Worm (Caenorhabditis elegans): Measurements from ENCODE around the gene F28A10.8.

The F28A10.8 gene

ce11 chrII:872993-873787, 34.9 kb upstream of the F28A10.8 start, which contains the start of gene alg-2 (continued):
- no peak for TF ChIP-seq ceh-8 (GFP tag; optimal IDR thresholded peaks at IDR 0.05)
- TF ChIP-seq hpl-2 (GFP tag; optimal IDR thresholded peaks at IDR 0.05) = no peak
- no peak for TF ChIP-seq unc-86 (tag; optimal IDR thresholded peaks at IDR 0.05)
- no peak for TF ChIP-seq sptf-1 (tag; optimal IDR thresholded peaks at IDR 0.05)
- TF ChIP-seq fkh-4 (tag; optimal IDR thresholded peaks at IDR 0.05; ENCODE audit: borderline replicate concordance) = no peak
- no peak for TF ChIP-seq ceh-63 (GFP tag; optimal IDR thresholded peaks at IDR 0.05)
- no peak for TF ChIP-seq alr-1 (tag; optimal IDR thresholded peaks at IDR 0.05; ENCODE audit: borderline replicate concordance)
- no peak for TF ChIP-seq ceh-90 (tag; optimal IDR thresholded peaks at IDR 0.05)
- TF ChIP-seq mep-1 (tag; optimal IDR thresholded peaks at IDR 0.05) = peak; percentile 75
- TF ChIP-seq ztf-11 (tag; optimal IDR thresholded peaks at IDR 0.05) = no peak
- TF ChIP-seq nhr-85 (tag) = peak; percentile 63
- peak; percentile 23; the same call in 1 of the 2 replicates for TF ChIP-seq nhr-19 (GFP tag; conservative IDR thresholded peaks at IDR 0.05)
- TF ChIP-seq fkh-10 (GFP tag; optimal IDR thresholded peaks at IDR 0.05) = no peak
- TF ChIP-seq lin-39 (tag; optimal IDR thresholded peaks at IDR 0.05) = no peak
- no peak for TF ChIP-seq isw-1 (GFP tag; IDR thresholded peaks at IDR 0.05)
- TF ChIP-seq grh-1 (GFP tag; IDR thresholded peaks at IDR 0.05) = 0 out of 2 replicates have a peak, but pooled peaks have one; percentile 13
- TF ChIP-seq ces-1 (GFP tag; optimal IDR thresholded peaks at IDR 0.05) = no peak
- TF ChIP-seq mab-9 (GFP tag; IDR thresholded peaks at IDR 0.05) = no peak
- peak; percentile 26 for TF ChIP-seq lin-13 (GFP tag; optimal IDR thresholded peaks at IDR 0.05)
- TF ChIP-seq F16B12.6 (tag; optimal IDR thresholded peaks at IDR 0.05) = peak; percentile 47
- TF ChIP-seq pqm-1 (tag; optimal IDR thresholded peaks at IDR 0.05) = no peak
- peak; percentile 86 for TF ChIP-seq lin-14 (GFP tag; optimal IDR thresholded peaks at IDR 0.05)
- peak; percentile 15 for TF ChIP-seq dsc-1 (tag; optimal IDR thresholded peaks at IDR 0.05)
- no peak for TF ChIP-seq ceh-88 (GFP tag; IDR thresholded peaks at IDR 0.05)
- TF ChIP-seq fos-1 (tag; optimal IDR thresholded peaks at IDR 0.05) = no peak
- TF ChIP-seq nhr-28 (tag; optimal IDR thresholded peaks at IDR 0.05) = no peak
- TF ChIP-seq nhr-12 (tag; optimal IDR thresholded peaks at IDR 0.05) = no peak
- TF ChIP-seq lsy-2 (tag; optimal IDR thresholded peaks at IDR 0.05) = peak; percentile 38 to 57
- TF ChIP-seq jun-1 (tag; optimal IDR thresholded peaks at IDR 0.05) = no peak
- peak; percentile 53 for TF ChIP-seq nhr-71 (tag; optimal IDR thresholded peaks at IDR 0.05)
- TF ChIP-seq elt-3 (tag; optimal IDR thresholded peaks at IDR 0.05) = peak in 1 of 6 experiments; percentile 24
- TF ChIP-seq pag-3 (tag; optimal IDR thresholded peaks at IDR 0.05; ENCODE audit: borderline replicate concordance, insufficient read depth) = no peak

- TF ChIP-seq efl-1 (optimal IDR thresholded peaks at IDR 0.05) (no peak), efl-1 (GFP tag; optimal IDR thresholded peaks at IDR 0.05 in 1 of 2) (peak in 1 of 2 experiments; percentile 3), fos-1 (tag; optimal IDR thresholded peaks at IDR 0.05) (no peak)
These were observed 31.0 kb upstream of the F28A10.8 start for ce11 chrII:869316-869715.

ce11 chrII:868240-868864, 30.0 kb upstream of the F28A10.8 start, which contains the start of gene fbxc-51:
Gene fbxc-51 (plus strand): TSS chrII:868814.
- TF ChIP-seq nhr-28 (tag; optimal IDR thresholded peaks at IDR 0.05) (no peak), unc-98 (GFP tag; IDR thresholded peaks at IDR 0.05) (no peak), lin-35 (GFP tag; optimal IDR thresholded peaks at IDR 0.05) (no peak), fkh-8 (tag; optimal IDR thresholded peaks at IDR 0.05) (no peak), blmp-1 (tag; optimal IDR thresholded peaks at IDR 0.05) (no peak), ztf-4 (tag; optimal IDR thresholded peaks at IDR 0.05) (no peak), vab-15 (tag; optimal IDR thresholded peaks at IDR 0.05) (no peak), ama-1 (optimal IDR thresholded peaks at IDR 0.05) (no peak), lin-13 (GFP tag; optimal IDR thresholded peaks at IDR 0.05) (no peak)

Data from whole organism, L1 larva.